Worm (Caenorhabditis elegans) whole organism, L3 larva: ENCODE results near the gene spe-41.

Source experiments
- ama-1 ChIP-seq: fragments of 150-350 bp; optimal IDR thresholded peaks from 2 replicates; lab custom pipeline; 2018
- ceh-16 ChIP-seq: sonication (generic microtip); optimal IDR thresholded peaks from 2 replicates; lab custom pipeline; 2017; ENCODE audit warnings: missing biosample characterization, missing genetic modification characterization
- ceh-9 ChIP-seq: sonication (generic microtip); optimal IDR thresholded peaks from 2 replicates; lab custom pipeline; 2018; ENCODE audit warnings: missing biosample characterization, missing genetic modification characterization
- elt-1 ChIP-seq: fragments of 150-350 bp; optimal IDR thresholded peaks from 2 replicates; lab custom pipeline; 2014; ENCODE audit warnings: missing biosample characterization, missing genetic modification characterization
- elt-3 ChIP-seq, 3 experiments: fragments of 150-350 bp in 1 of 3; sonication (generic microtip) in 2 of 3; optimal IDR thresholded peaks; 2 replicates in 2 of 3; 4 replicates in 1 of 3; lab custom pipeline; 2014 to 2017; ENCODE audit warnings: missing biosample characterization in 3 of 3, missing genetic modification characterization in 3 of 3
- fkh-10 ChIP-seq: sonication (generic microtip); optimal IDR thresholded peaks from 2 replicates; lab custom pipeline; 2017; ENCODE audit warnings: missing biosample characterization, missing genetic modification reagents, missing genetic modification characterization
- fos-1 ChIP-seq: fragments of 150-350 bp; optimal IDR thresholded peaks from 2 replicates; lab custom pipeline; 2014; ENCODE audit warnings: missing biosample characterization, missing genetic modification characterization
- hmg-11 ChIP-seq: sonication (generic microtip); optimal IDR thresholded peaks from 2 replicates; lab custom pipeline; 2016; ENCODE audit warnings: missing genetic modification characterization, missing compliant biosample characterization
- mdl-1 ChIP-seq: fragments of 150-350 bp; optimal IDR thresholded peaks from 2 replicates; lab custom pipeline; 2014; ENCODE audit warnings: missing biosample characterization, missing genetic modification characterization
- nhr-12 ChIP-seq: fragments of 150-350 bp; optimal IDR thresholded peaks from 2 replicates; lab custom pipeline; 2014; ENCODE audit warnings: missing biosample characterization, missing genetic modification characterization
- nhr-28 ChIP-seq: fragments of 150-350 bp; optimal IDR thresholded peaks from 2 replicates; lab custom pipeline; 2014; ENCODE audit warnings: missing biosample characterization, missing genetic modification characterization
- nhr-76 ChIP-seq: fragments of 150-350 bp; sonication (generic microtip); optimal IDR thresholded peaks from 5 replicates; lab custom pipeline; 2014; ENCODE audit warnings: missing biosample characterization, missing genetic modification characterization
- pha-4 ChIP-seq: fragments of 150-350 bp; optimal IDR thresholded peaks from 2 replicates; lab custom pipeline; 2014; ENCODE audit warnings: missing biosample characterization, missing genetic modification reagents, missing genetic modification characterization
- ztf-11 ChIP-seq: fragments of 150-350 bp; optimal IDR thresholded peaks from 2 replicates; lab custom pipeline; 2014; ENCODE audit warnings: missing biosample characterization, missing genetic modification characterization

- no peak for TF ChIP-seq nhr-12 (tag; lab: Kevin White, UChicago)
- no peak for TF ChIP-seq ceh-16 (tag; lab: Kevin White, UChicago)
- TF ChIP-seq mdl-1 (tag; lab: Kevin White, UChicago) = no peak
- no peak for TF ChIP-seq pha-4
- no peak for TF ChIP-seq fos-1
- no peak for TF ChIP-seq ztf-11
- no peak for TF ChIP-seq nhr-28 (tag; lab: Kevin White, UChicago)
- TF ChIP-seq elt-1 (tag; lab: Kevin White, UChicago) = no peak
- no peak for TF ChIP-seq hmg-11
- TF ChIP-seq ceh-9 (tag; lab: Kevin White, UChicago) = no peak
- TF ChIP-seq elt-3 (tag; optimal IDR thresholded peaks at IDR 0.05; lab: Kevin White, UChicago) = no peak
- no peak for TF ChIP-seq nhr-76
- no peak for TF ChIP-seq fkh-10 (GFP tag; lab: Kevin White, UChicago)
- no peak for TF ChIP-seq ama-1 (lab: Kevin White, UChicago)
Measured at ce11 chrIII:3488224-3488623, 44.2 kb upstream of the spe-41 start, which contains the start of gene C34C12.7.
